Worm (Caenorhabditis elegans): ENCODE data around the gene mrps-12.

The mrps-12 gene

ce11 chrV:20866406-20866805 is 28.5 kb downstream of the mrps-12 start:
- TF ChIP-seq hrde-1 (tag; optimal IDR thresholded peaks at IDR 0.05; ENCODE audit: borderline replicate concordance) (no peak), let-526 (GFP tag; IDR thresholded peaks at IDR 0.05) (no peak), tbx-9 (tag; optimal IDR thresholded peaks at IDR 0.05; ENCODE audit: borderline replicate concordance) (no peak), cebp-1 (GFP tag; IDR thresholded peaks at IDR 0.05) (no peak), cebp-1 (tag; optimal IDR thresholded peaks at IDR 0.05) (no peak), bed-2 (GFP tag; IDR thresholded peaks at IDR 0.05) (no peak), nhr-80 (tag; optimal IDR thresholded peaks at IDR 0.05) (peak; percentile 51), ekl-4 (GFP tag; IDR thresholded peaks at IDR 0.05) (no peak)

ce11 chrV:20868329-20868728 is 30.4 kb downstream of the mrps-12 start, which contains the start of gene F31D4.8:
Gene F31D4.8, minus strand, starts transcription at chrV:20868429.
- TF ChIP-seq F10E7.11 (tag; optimal IDR thresholded peaks at IDR 0.05) (no peak), him-1 (tag; optimal IDR thresholded peaks at IDR 0.05) (no peak), somi-1 (GFP tag; optimal IDR thresholded peaks at IDR 0.05) (no peak), gei-17 (GFP tag; optimal IDR thresholded peaks at IDR 0.05) (no peak), sdz-38 (tag; optimal IDR thresholded peaks at IDR 0.05) (no peak), ztf-18 (tag; optimal IDR thresholded peaks at IDR 0.05) (no peak), nhr-90 (tag; optimal IDR thresholded peaks at IDR 0.05) (no peak), C17E4.6 (GFP tag; IDR thresholded peaks at IDR 0.05) (no peak), ets-4 (GFP tag; optimal IDR thresholded peaks at IDR 0.05) (no peak), F23B12.7 (tag; optimal IDR thresholded peaks at IDR 0.05; ENCODE audit: insufficient read depth) (no peak), ceh-79 (tag; optimal IDR thresholded peaks at IDR 0.05) (no peak), mel-28 (tag; optimal IDR thresholded peaks at IDR 0.05; ENCODE audit: borderline replicate concordance) (no peak), K12H6.12 (tag; optimal IDR thresholded peaks at IDR 0.05) (no peak), lin-54 (GFP tag; optimal IDR thresholded peaks at IDR 0.05) (no peak)

ce11 chrV:20870633-20871032 is 32.8 kb downstream of the mrps-12 start:
- 0 out of 2 replicates have a peak, but pooled peaks have one; percentile 56 for TF ChIP-seq sea-2 (GFP tag; IDR thresholded peaks at IDR 0.05)
- no peak for TF ChIP-seq xnd-1 (tag; optimal IDR thresholded peaks at IDR 0.05)
- no peak for TF ChIP-seq lsy-27 (tag; optimal IDR thresholded peaks at IDR 0.05; ENCODE audit: borderline replicate concordance, insufficient read depth)
- no peak for TF ChIP-seq B0035.1 (tag; optimal IDR thresholded peaks at IDR 0.05)

- TF ChIP-seq dpl-1 (GFP tag; optimal IDR thresholded peaks at IDR 0.05) (no peak), madf-6 (GFP tag; IDR thresholded peaks at IDR 0.05) (no peak), ztf-25 (GFP tag; IDR thresholded peaks at IDR 0.05) (no peak), cebp-1 (GFP tag; IDR thresholded peaks at IDR 0.05) (no peak), cebp-1 (tag; optimal IDR thresholded peaks at IDR 0.05) (no peak), sea-2 (GFP tag; IDR thresholded peaks at IDR 0.05) (no peak), nfya-2 (GFP tag; IDR thresholded peaks at IDR 0.05) (no peak), let-607 (tag; optimal IDR thresholded peaks at IDR 0.05) (no peak), Y95B8A.8 (GFP tag; IDR thresholded peaks at IDR 0.05) (no peak), ccch-3 (GFP tag; optimal IDR thresholded peaks at IDR 0.05) (no peak), aptf-3 (GFP tag; IDR thresholded peaks at IDR 0.05) (no peak), atf-7 (tag; optimal IDR thresholded peaks at IDR 0.05) (no peak), egl-44 (GFP tag; IDR thresholded peaks at IDR 0.05) (no peak), ztf-22 (GFP tag; optimal IDR thresholded peaks at IDR 0.05) (no peak), ztf-18 (tag; optimal IDR thresholded peaks at IDR 0.05) (no peak), egl-18 (GFP tag; IDR thresholded peaks at IDR 0.05) (no peak), sdz-38 (tag; optimal IDR thresholded peaks at IDR 0.05) (no peak), ceh-27 (GFP tag; optimal IDR thresholded peaks at IDR 0.05) (no peak)
Measured at ce11 chrV:20871194-20871593, 33.3 kb downstream of the mrps-12 start.
